Worm (Caenorhabditis elegans): Measurements from ENCODE around the gene rabx-5.

The rabx-5 gene

DNA sequence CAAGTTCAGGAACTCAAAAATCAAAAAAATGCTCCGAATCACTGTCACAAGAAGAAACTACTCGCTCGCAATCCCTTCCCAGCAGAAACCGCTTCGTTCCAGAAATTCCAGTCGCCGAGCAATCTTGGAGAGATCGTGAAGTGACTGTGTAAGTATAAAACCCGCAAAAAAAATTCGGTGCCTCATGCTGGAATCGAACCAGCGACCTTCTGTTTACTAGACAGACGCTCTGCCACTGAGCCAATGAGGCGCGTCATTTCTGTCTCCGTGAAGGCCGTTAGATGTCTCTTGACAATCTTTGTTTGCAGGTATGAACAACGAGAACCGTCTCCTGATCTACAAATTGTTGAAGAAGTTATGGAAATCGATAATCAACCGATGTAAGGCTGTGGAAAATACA, 19.4 kb downstream of the rabx-5 start (continued):
- TF ChIP-seq lin-26 (GFP tag; IDR thresholded peaks at IDR 0.05) (peak; percentile 97), tbp1 (GFP tag; optimal IDR thresholded peaks at IDR 0.05) (peak; percentile 99), Y95B8A.8 (GFP tag; IDR thresholded peaks at IDR 0.05) (no peak), ceh-79 (tag; optimal IDR thresholded peaks at IDR 0.05) (peak; percentile 53), athp-1 (tag; optimal IDR thresholded peaks at IDR 0.05) (peak; percentile 70), attf-3 (GFP tag; conservative IDR thresholded peaks at IDR 0.05) (no peak), hmg-20 (GFP tag; IDR thresholded peaks at IDR 0.05) (peak; percentile 31; the same call in 1 of the 2 replicates), mel-28 (tag; optimal IDR thresholded peaks at IDR 0.05; ENCODE audit: borderline replicate concordance) (peak; percentile 49), sdz-38 (tag; optimal IDR thresholded peaks at IDR 0.05) (no peak), B0261.1 (tag; optimal IDR thresholded peaks at IDR 0.05) (peak; percentile 86), ztf-18 (tag; optimal IDR thresholded peaks at IDR 0.05) (peak; percentile 76), F10E7.11 (tag; optimal IDR thresholded peaks at IDR 0.05) (peak; percentile 51), lin-54 (GFP tag; optimal IDR thresholded peaks at IDR 0.05) (peak; percentile 45), mes-4 (tag; optimal IDR thresholded peaks at IDR 0.05) (no peak), hlh-26 (GFP tag; conservative IDR thresholded peaks at IDR 0.05) (no peak), lsl-1 (GFP tag; optimal IDR thresholded peaks at IDR 0.05) (peak; percentile 57), F55B11.4 (tag; optimal IDR thresholded peaks at IDR 0.05; ENCODE audit: borderline replicate concordance, insufficient read depth) (no peak), egrh-3 (GFP tag; IDR thresholded peaks at IDR 0.05) (no peak), T07F8.4 (tag; optimal IDR thresholded peaks at IDR 0.05) (peak; percentile 70), lir-1 (GFP tag; conservative IDR thresholded peaks at IDR 0.05) (peak; percentile 68), mcd-1 (GFP tag; IDR thresholded peaks at IDR 0.05) (peak; percentile 60), ZK185.1 (tag; optimal IDR thresholded peaks at IDR 0.05; ENCODE audit: poor library complexity, severe bottlenecking) (peak; percentile 85), lin-35 (GFP tag; optimal IDR thresholded peaks at IDR 0.05) (peak in 1 of 3 experiments; percentile 41), fkh-3 (tag; optimal IDR thresholded peaks at IDR 0.05) (no peak), hsf-1 (GFP tag; IDR thresholded peaks at IDR 0.05) (peak; percentile 53; the same call in 1 of the 2 replicates), Y53F4B.3 (GFP tag; IDR thresholded peaks at IDR 0.05) (no peak), K11D2.4 (GFP tag; IDR thresholded peaks at IDR 0.05) (0 out of 2 replicates have a peak, but pooled peaks have one; percentile 36), tlf-1 (GFP tag; optimal IDR thresholded peaks at IDR 0.05) (peak; percentile 15), rcor-1 (GFP tag; IDR thresholded peaks at IDR 0.05) (peak; percentile 51; the same call in 1 of the 2 replicates), T26A5.8 (tag; optimal IDR thresholded peaks at IDR 0.05) (no peak), lsy-27 (tag; optimal IDR thresholded peaks at IDR 0.05; ENCODE audit: borderline replicate concordance, insufficient read depth) (no peak), ceh-27 (GFP tag; optimal IDR thresholded peaks at IDR 0.05) (peak; percentile 60), nfya-1 (tag; optimal IDR thresholded peaks at IDR 0.05; ENCODE audit: borderline replicate concordance, insufficient read depth) (no peak), egl-44 (GFP tag; IDR thresholded peaks at IDR 0.05) (peak; percentile 89), Y53G8AR.9 (GFP tag; conservative IDR thresholded peaks at IDR 0.05) (0 out of 2 replicates have a peak, but pooled peaks have one; percentile 50), bed-1 (GFP tag; IDR thresholded peaks at IDR 0.05) (0 out of 2 replicates have a peak, but pooled peaks have one; percentile 69)

DNA sequence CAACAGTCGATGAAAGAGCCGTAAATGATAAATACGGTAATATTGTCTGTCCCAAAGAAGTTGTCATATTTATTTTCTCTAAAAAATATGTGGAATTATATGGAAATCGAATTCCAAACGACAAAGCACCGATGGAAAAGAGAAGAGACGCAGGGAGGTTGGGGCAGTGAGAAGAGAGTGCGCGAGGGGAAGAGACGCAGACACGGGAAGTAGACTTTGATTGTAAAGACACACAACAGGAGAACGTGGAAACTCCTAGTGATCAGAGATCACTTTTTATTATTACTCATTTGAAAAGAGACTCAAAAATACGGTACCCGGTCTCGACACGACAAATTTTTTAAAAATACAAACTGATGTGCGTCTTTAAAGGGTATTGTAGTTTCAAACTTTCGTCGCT, 23.2 kb downstream of the rabx-5 start:
- TF ChIP-seq snpc-3.4 (tag; optimal IDR thresholded peaks at IDR 0.05) = no peak
- no peak for TF ChIP-seq nfya-1 (tag; optimal IDR thresholded peaks at IDR 0.05; ENCODE audit: borderline replicate concordance, insufficient read depth)
- TF ChIP-seq athp-1 (tag; optimal IDR thresholded peaks at IDR 0.05) = no peak
- TF ChIP-seq repo-1 (tag; optimal IDR thresholded peaks at IDR 0.05) = no peak
- no peak for TF ChIP-seq ztf-28 (GFP tag; IDR thresholded peaks at IDR 0.05)
- TF ChIP-seq nhr-120 (GFP tag; IDR thresholded peaks at IDR 0.05) = no peak
- TF ChIP-seq lin-54 (GFP tag; optimal IDR thresholded peaks at IDR 0.05) = no peak
- no peak for TF ChIP-seq ztf-22 (GFP tag; optimal IDR thresholded peaks at IDR 0.05)
- no peak for TF ChIP-seq hlh-12 (tag; optimal IDR thresholded peaks at IDR 0.05)
- TF ChIP-seq ceh-100 (GFP tag; IDR thresholded peaks at IDR 0.05) = no peak
- TF ChIP-seq attf-3 (GFP tag; conservative IDR thresholded peaks at IDR 0.05) = no peak
- no peak for TF ChIP-seq attf-6 (GFP tag; IDR thresholded peaks at IDR 0.05)
- no peak for TF ChIP-seq nhr-80 (tag; optimal IDR thresholded peaks at IDR 0.05)
- TF ChIP-seq snpc-1.3 (tag; optimal IDR thresholded peaks at IDR 0.05; ENCODE audit: insufficient read depth) = no peak
- TF ChIP-seq T07F8.4 (tag; optimal IDR thresholded peaks at IDR 0.05) = no peak
- no peak for TF ChIP-seq madf-6 (GFP tag; IDR thresholded peaks at IDR 0.05)
- TF ChIP-seq ztf-25 (GFP tag; IDR thresholded peaks at IDR 0.05) = no peak
- TF ChIP-seq tbp1 (GFP tag; optimal IDR thresholded peaks at IDR 0.05) = peak; percentile 9
- no peak for TF ChIP-seq fkh-3 (tag; optimal IDR thresholded peaks at IDR 0.05)
- no peak for TF ChIP-seq F10E7.11 (tag; optimal IDR thresholded peaks at IDR 0.05)
